Fruit fly (Drosophila melanogaster): ENCODE results near the gene CG10561.

CG10561 gene

DNA sequence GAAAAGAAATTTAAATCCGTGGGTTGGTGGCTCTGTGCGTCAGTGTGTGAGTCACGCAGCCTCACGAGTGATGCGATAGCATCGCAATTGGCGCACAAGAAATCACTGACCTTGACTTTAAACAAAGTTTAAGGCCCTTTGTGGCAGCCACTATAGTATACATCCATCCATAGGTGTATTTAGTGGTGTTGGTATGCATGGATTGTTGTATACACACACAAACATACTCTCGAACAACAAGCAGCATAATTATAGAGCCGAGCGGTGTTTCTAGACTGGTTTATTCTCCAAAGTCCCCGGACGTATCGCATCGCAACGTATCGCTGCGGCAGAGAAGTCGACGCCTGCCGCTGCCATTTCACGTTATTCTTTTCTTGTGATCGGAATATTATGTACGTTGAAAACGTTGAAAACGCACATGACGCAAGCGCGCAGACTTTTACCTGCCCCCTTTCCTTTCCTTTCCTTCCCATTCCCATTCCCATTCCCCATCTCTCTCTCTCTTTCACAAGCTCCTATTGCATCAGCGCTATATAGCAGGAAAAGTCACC is 42.6 kb downstream of the CG10561 start (continued):
- TF ChIP-seq CG6791 (GFP tag; IDR thresholded peaks at IDR 0.05; ENCODE audit: partially characterized antibody), result peak; percentile 44; the same call in 1 of the 3 replicates
- 0 out of 2 replicates have a peak, but pooled peaks have one; percentile 7 for TF ChIP-seq Xrp1 (GFP tag; IDR thresholded peaks at IDR 0.05)
- peak; percentile 66 for TF ChIP-seq crol (GFP tag; IDR thresholded peaks at IDR 0.05)
- TF ChIP-seq CG13894 (tag; optimal IDR thresholded peaks at IDR 0.05), result peak; percentile 68
- TF ChIP-seq pfk (GFP tag; optimal IDR thresholded peaks at IDR 0.05), result peak; percentile 81

DNA sequence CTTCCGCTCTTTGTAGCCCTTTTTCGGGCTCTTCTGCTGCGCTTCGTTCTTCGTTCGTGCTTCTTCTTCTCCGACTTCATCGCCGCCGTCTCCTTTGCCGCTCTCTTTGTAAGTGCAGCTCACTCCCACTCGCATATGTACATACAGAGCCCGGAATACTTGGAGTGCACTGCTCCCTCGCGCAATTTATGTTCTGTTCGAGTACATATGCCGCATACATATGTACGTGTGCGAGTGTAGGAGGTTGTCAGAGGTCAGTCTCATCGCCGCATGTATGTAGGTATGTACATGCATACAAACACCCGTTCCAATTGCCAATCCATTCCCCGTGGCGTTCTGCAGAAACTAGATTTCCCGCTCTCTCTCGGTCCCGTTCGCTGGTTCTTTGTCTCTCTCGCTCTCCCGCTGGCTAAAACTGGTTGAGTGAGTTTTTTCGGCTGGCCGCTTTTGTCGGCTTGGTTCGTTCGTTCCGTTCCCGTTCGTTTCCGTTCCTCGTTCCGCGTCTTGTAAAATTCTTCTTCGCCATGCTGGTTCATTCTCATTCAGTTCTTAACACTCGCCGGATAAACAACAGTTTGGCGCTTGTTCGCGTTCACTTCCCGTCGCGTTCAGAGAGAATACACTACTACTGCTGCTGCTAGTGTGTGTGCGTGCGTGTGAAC is 43.9 kb downstream of the CG10561 start:
- TF ChIP-seq Dfd (GFP tag; optimal IDR thresholded peaks at IDR 0.05), result no peak
- TF ChIP-seq row (GFP tag; IDR thresholded peaks at IDR 0.05), result peak; percentile 24; the same call in 1 of the 3 replicates
- peak; percentile 48 for TF ChIP-seq D19A (tag; optimal IDR thresholded peaks at IDR 0.05)
- no peak for TF ChIP-seq C15 (GFP tag; IDR thresholded peaks at IDR 0.05)
- TF ChIP-seq pita (GFP tag; optimal IDR thresholded peaks at IDR 0.05), result no peak
- TF ChIP-seq Sox100B (GFP tag; optimal IDR thresholded peaks at IDR 0.05), result no peak
- peak; percentile 34; the same call in 1 of the 2 replicates for TF ChIP-seq ara (GFP tag; IDR thresholded peaks at IDR 0.05)
- TF ChIP-seq CG3281 (GFP tag; optimal IDR thresholded peaks at IDR 0.05), result peak; percentile 58
- TF ChIP-seq chm (GFP tag; IDR thresholded peaks at IDR 0.05), result peak; percentile 77
- peak; percentile 85 for TF ChIP-seq CG34376 (GFP tag; optimal IDR thresholded peaks at IDR 0.05)
- TF ChIP-seq kay (GFP tag; optimal IDR thresholded peaks at IDR 0.05), result no peak
- no peak for TF ChIP-seq CG6813 (GFP tag; optimal IDR thresholded peaks at IDR 0.05)
- TF ChIP-seq CG10654 (GFP tag; optimal IDR thresholded peaks at IDR 0.05), result no peak
- no peak for TF ChIP-seq Doc3 (GFP tag; IDR thresholded peaks at IDR 0.05; ENCODE audit: partially characterized antibody)
- no peak for TF ChIP-seq CG10959 (GFP tag; IDR thresholded peaks at IDR 0.05)
- peak; percentile 32 for TF ChIP-seq CG15269 (tag; optimal IDR thresholded peaks at IDR 0.05)
- TF ChIP-seq D (optimal IDR thresholded peaks at IDR 0.05), result peak; percentile 45
- TF ChIP-seq D (GFP tag; optimal IDR thresholded peaks at IDR 0.05), result no peak
- no peak for TF ChIP-seq CG18476 (GFP tag; optimal IDR thresholded peaks at IDR 0.05)
- TF ChIP-seq CG17912 (GFP tag; optimal IDR thresholded peaks at IDR 0.05), result peak; percentile 65
- peak; percentile 20 for TF ChIP-seq CG10431 (GFP tag; optimal IDR thresholded peaks at IDR 0.05)
- no peak for TF ChIP-seq CG3838 (GFP tag; optimal IDR thresholded peaks at IDR 0.05)
- TF ChIP-seq dmrt11E (tag; optimal IDR thresholded peaks at IDR 0.05), result peak; percentile 15
- TF ChIP-seq CG10209 (GFP tag; optimal IDR thresholded peaks at IDR 0.05), result no peak
- no peak for TF ChIP-seq bowl (GFP tag; IDR thresholded peaks at IDR 0.05)
- no peak for TF ChIP-seq ro (GFP tag; IDR thresholded peaks at IDR 0.05)
- peak; percentile 95 for TF ChIP-seq pros (GFP tag; optimal IDR thresholded peaks at IDR 0.05)
- TF ChIP-seq NFAT (GFP tag; IDR thresholded peaks at IDR 0.05), result peak; percentile 20; the same call in 1 of the 2 replicates
- TF ChIP-seq CG4360 (GFP tag; IDR thresholded peaks at IDR 0.05), result peak; percentile 45
- TF ChIP-seq BtbVII (GFP tag; optimal IDR thresholded peaks at IDR 0.05), result peak; percentile 44
- peak; percentile 20 for TF ChIP-seq odd (GFP tag; optimal IDR thresholded peaks at IDR 0.05)
- TF ChIP-seq CG34422 (GFP tag; IDR thresholded peaks at IDR 0.05), result peak; percentile 62; the same call in 2 of the 3 replicates
- TF ChIP-seq Dip2 (GFP tag; IDR thresholded peaks at IDR 0.05), result no peak
- TF ChIP-seq Nf-YA (GFP tag; IDR thresholded peaks at IDR 0.05), result no peak
- peak; percentile 70 for TF ChIP-seq abd-A (tag; optimal IDR thresholded peaks at IDR 0.05)
- peak; percentile 73 for TF ChIP-seq CG6765 (GFP tag; optimal IDR thresholded peaks at IDR 0.05)
- TF ChIP-seq ham (GFP tag; IDR thresholded peaks at IDR 0.05), result no peak
- peak; percentile 39 for TF ChIP-seq bigmax (GFP tag; optimal IDR thresholded peaks at IDR 0.05)
- no peak for TF ChIP-seq dmrt99B (tag; optimal IDR thresholded peaks at IDR 0.05)
- no peak for TF ChIP-seq klu (GFP tag; IDR thresholded peaks at IDR 0.05)
- TF ChIP-seq so (GFP tag; IDR thresholded peaks at IDR 0.05), result no peak
- no peak for TF ChIP-seq CG14710 (tag; optimal IDR thresholded peaks at IDR 0.05)
- TF ChIP-seq Side (GFP tag; optimal IDR thresholded peaks at IDR 0.05), result no peak

Measured in whole organism, embryonic.